Fruit fly (Drosophila melanogaster) whole organism, embryonic: ENCODE results near the gene TpnC25D.

ENCODE experiments used
- Antp ChIP-seq: fragments of 200-800 bp; sonication (Bioruptor generic); optimal IDR thresholded peaks from 3 replicates; lab custom pipeline; 2016; ENCODE audit warnings: missing biosample characterization, missing genetic modification characterization
- Bgb ChIP-seq: fragments of 200-800 bp; sonication (Bioruptor generic); IDR thresholded peaks from 2 replicates; pipeline ENCODE4 v1.3.6; 2022; ENCODE audit warnings: missing biosample characterization, missing genetic modification characterization; ENCODE audit not compliant: partially characterized antibody
- Blimp-1 ChIP-seq: fragments of 200-800 bp; sonication (Bioruptor generic); optimal IDR thresholded peaks from 3 replicates; lab custom pipeline; 2018; ENCODE audit warnings: missing biosample characterization, missing genetic modification characterization, mild to moderate bottlenecking, moderate library complexity, missing genetic modification reagents
- CG10267 ChIP-seq: fragments of 200-800 bp; sonication (Bioruptor generic); optimal IDR thresholded peaks from 2 replicates; lab custom pipeline; 2018; ENCODE audit warnings: missing biosample characterization, mild to moderate bottlenecking, missing genetic modification characterization, moderate library complexity
- CG10321 ChIP-seq: fragments of 200-800 bp; sonication (Bioruptor generic); IDR thresholded peaks from 2 replicates; pipeline ENCODE4 v1.3.6; 2022; ENCODE audit warnings: missing biosample characterization, missing genetic modification characterization
- CG11093 ChIP-seq: fragments of 200-800 bp; sonication (Bioruptor generic); IDR thresholded peaks from 3 replicates; pipeline ENCODE4 v1.3.6; 2022; ENCODE audit warnings: missing biosample characterization, missing genetic modification characterization
- CG16813 ChIP-seq: fragments of 200-800 bp; sonication (Bioruptor generic); IDR thresholded peaks from 3 replicates; pipeline ENCODE4 v1.3.6; 2022; ENCODE audit warnings: missing biosample characterization, missing genetic modification characterization; ENCODE audit not compliant: partially characterized antibody
- CG18262 ChIP-seq: fragments of 200-800 bp; optimal IDR thresholded peaks from 3 replicates; lab custom pipeline; 2019; ENCODE audit warnings: missing biosample characterization, mild to moderate bottlenecking, missing genetic modification characterization, moderate library complexity
- CG2120 ChIP-seq: fragments of 200-800 bp; sonication (Bioruptor generic); optimal IDR thresholded peaks from 3 replicates; lab custom pipeline; 2016; ENCODE audit warnings: missing biosample characterization, missing genetic modification characterization
- CG2199 ChIP-seq: fragments of 200-800 bp; sonication (Bioruptor generic); IDR thresholded peaks from 3 replicates; pipeline ENCODE4 v1.3.6; 2022; ENCODE audit warnings: missing biosample characterization, missing genetic modification characterization
- CG2889 ChIP-seq: fragments of 200-800 bp; sonication (Bioruptor generic); IDR thresholded peaks from 3 replicates; pipeline ENCODE4 v1.3.6; 2022; ENCODE audit warnings: missing biosample characterization, missing genetic modification characterization
- CG31224 ChIP-seq: fragments of 200-800 bp; sonication (Bioruptor generic); IDR thresholded peaks from 2 replicates; pipeline ENCODE4 v1.3.6; 2022; ENCODE audit warnings: missing biosample characterization, missing genetic modification characterization
- CG33557 ChIP-seq: fragments of 200-800 bp; sonication (Bioruptor generic); optimal IDR thresholded peaks from 2 replicates; lab custom pipeline; 2019; ENCODE audit warnings: missing biosample characterization, mild to moderate bottlenecking, missing genetic modification characterization, moderate library complexity
- CG34376 ChIP-seq: fragments of 200-800 bp; sonication (Bioruptor generic); optimal IDR thresholded peaks from 2 replicates; lab custom pipeline; 2018; ENCODE audit warnings: missing biosample characterization, mild to moderate bottlenecking, missing genetic modification characterization
- CG3726 ChIP-seq: fragments of 200-800 bp; sonication (Bioruptor generic); IDR thresholded peaks from 3 replicates; pipeline ENCODE4, ENCODE4 v1.3.6; 2022; ENCODE audit warnings: missing biosample characterization, missing genetic modification characterization
- CG4617 ChIP-seq: fragments of 200-800 bp; sonication (Bioruptor generic); optimal IDR thresholded peaks from 3 replicates; lab custom pipeline; 2016; ENCODE audit warnings: missing biosample characterization, missing genetic modification characterization, borderline replicate concordance
- CG4820 ChIP-seq: fragments of 200-800 bp; sonication (Bioruptor generic); optimal IDR thresholded peaks from 3 replicates; lab custom pipeline; 2016; ENCODE audit warnings: missing biosample characterization, missing genetic modification characterization
- CG4854 ChIP-seq: fragments of 200-800 bp; sonication (Bioruptor generic); optimal IDR thresholded peaks from 2 replicates; lab custom pipeline; 2016; ENCODE audit warnings: missing biosample characterization, missing genetic modification characterization, inconsistent platforms
- CG6272 ChIP-seq: fragments of 200-800 bp; sonication (Bioruptor generic); IDR thresholded peaks from 2 replicates; pipeline ENCODE4 v1.3.6; 2022; ENCODE audit warnings: missing biosample characterization, missing genetic modification characterization
- CG9727 ChIP-seq: fragments of 200-800 bp; sonication (Bioruptor generic); optimal IDR thresholded peaks from 3 replicates; lab custom pipeline; 2017; ENCODE audit warnings: missing biosample characterization, mild to moderate bottlenecking, missing genetic modification characterization
- CG9876 ChIP-seq: fragments of 200-800 bp; sonication (Bioruptor generic); optimal IDR thresholded peaks from 2 replicates; lab custom pipeline; 2016; ENCODE audit warnings: missing biosample characterization, missing genetic modification characterization
- D19B ChIP-seq: fragments of 200-800 bp; sonication (Bioruptor generic); optimal IDR thresholded peaks from 2 replicates; lab custom pipeline; 2017; ENCODE audit warnings: missing biosample characterization, mild to moderate bottlenecking, missing genetic modification characterization
- Dad ChIP-seq: fragments of 200-800 bp; sonication (Bioruptor generic); optimal IDR thresholded peaks from 3 replicates; lab custom pipeline; 2016; ENCODE audit warnings: missing biosample characterization, missing genetic modification characterization
- Dbx ChIP-seq: fragments of 200-800 bp; sonication (Bioruptor generic); IDR thresholded peaks from 3 replicates; pipeline ENCODE4 v1.3.6; 2022; ENCODE audit warnings: missing biosample characterization, missing genetic modification characterization
- Dfd ChIP-seq, 2 experiments: fragments of >200 bp; optimal IDR thresholded peaks; 2 replicates each; lab custom pipeline; 2017; ENCODE audit warnings: missing biosample characterization in 2 of 2, missing genetic modification characterization in 2 of 2
- Eip74EF ChIP-seq, 2 experiments: fragments of 200-800 bp in 1 of 2; fragments of >200 bp in 1 of 2; sonication (Bioruptor generic) in 1 of 2; optimal IDR thresholded peaks; 2 replicates each; lab custom pipeline; 2017 to 2019; ENCODE audit warnings: missing biosample characterization in 2 of 2, missing genetic modification characterization in 2 of 2, mild to moderate bottlenecking in 1 of 2, moderate library complexity in 1 of 2
- Kr ChIP-seq: fragments of 200-800 bp; sonication (Bioruptor generic); optimal IDR thresholded peaks from 2 replicates; lab custom pipeline; 2017; ENCODE audit warnings: missing biosample characterization, mild to moderate bottlenecking, missing genetic modification characterization
- NFAT ChIP-seq: fragments of 200-800 bp; sonication (Bioruptor generic); IDR thresholded peaks from 2 replicates; pipeline ENCODE4 v1.3.6; 2022; ENCODE audit warnings: missing biosample characterization, missing genetic modification characterization
- Nf-YB ChIP-seq: fragments of 200-800 bp; sonication (Bioruptor generic); optimal IDR thresholded peaks from 3 replicates; lab custom pipeline; 2019; ENCODE audit warnings: missing biosample characterization, mild to moderate bottlenecking, missing genetic modification characterization, moderate library complexity
- Spps ChIP-seq: fragments of 200-800 bp; sonication (Bioruptor generic); optimal IDR thresholded peaks from 2 replicates; lab custom pipeline; 2018; ENCODE audit warnings: missing biosample characterization, mild to moderate bottlenecking, missing genetic modification characterization
- Sry-δ ChIP-seq: fragments of 200-800 bp; sonication (Bioruptor generic); optimal IDR thresholded peaks from 2 replicates; lab custom pipeline; 2016; ENCODE audit warnings: missing biosample characterization, missing genetic modification characterization
- Taf1 ChIP-seq: fragments of 200-800 bp; sonication (Bioruptor generic); IDR thresholded peaks from 2 replicates; pipeline ENCODE4 v1.3.6; 2022; ENCODE audit warnings: missing biosample characterization, missing genetic modification characterization
- abd-A ChIP-seq: fragments of 200-800 bp; sonication (Bioruptor generic); optimal IDR thresholded peaks from 3 replicates; lab custom pipeline; 2019; ENCODE audit warnings: missing biosample characterization, mild to moderate bottlenecking, missing genetic modification characterization, moderate library complexity
- ase ChIP-seq: fragments of 200-800 bp; sonication (Bioruptor generic); IDR thresholded peaks from 3 replicates; pipeline ENCODE4 v1.3.6; 2022; ENCODE audit warnings: missing biosample characterization, missing genetic modification characterization
- br ChIP-seq: fragments of >200 bp; optimal IDR thresholded peaks from 2 replicates; lab custom pipeline; 2017
- chm ChIP-seq: fragments of 200-800 bp; sonication (Bioruptor generic); IDR thresholded peaks from 2 replicates; pipeline ENCODE4 v1.3.6; 2022; ENCODE audit warnings: missing biosample characterization, missing genetic modification characterization
- danr ChIP-seq: fragments of 200-800 bp; sonication (Bioruptor generic); IDR thresholded peaks from 2 replicates; pipeline ENCODE4 v1.3.6; 2022; ENCODE audit warnings: missing biosample characterization, missing genetic modification characterization
- dimm ChIP-seq: fragments of 200-800 bp; sonication (Bioruptor generic); IDR thresholded peaks from 2 replicates; pipeline ENCODE4 v1.3.6; 2022; ENCODE audit warnings: missing biosample characterization, missing genetic modification characterization
- ems ChIP-seq: fragments of 200-800 bp; sonication (Bioruptor generic); optimal IDR thresholded peaks from 3 replicates; lab custom pipeline; 2016; ENCODE audit warnings: missing biosample characterization, missing genetic modification characterization
- ewg ChIP-seq: fragments of 200-800 bp; sonication (Bioruptor generic); optimal IDR thresholded peaks from 3 replicates; lab custom pipeline; 2017; ENCODE audit warnings: mild to moderate bottlenecking, missing biosample characterization, missing genetic modification reagents, missing genetic modification characterization
- fd3F ChIP-seq: fragments of 200-800 bp; sonication (Bioruptor generic); optimal IDR thresholded peaks from 2 replicates; lab custom pipeline; 2018; ENCODE audit warnings: missing biosample characterization, mild to moderate bottlenecking, missing genetic modification characterization, moderate library complexity
- gcm2 ChIP-seq: fragments of 200-800 bp; sonication (Bioruptor generic); optimal IDR thresholded peaks from 2 replicates; lab custom pipeline; 2016; ENCODE audit warnings: missing biosample characterization, missing genetic modification characterization
- gsb ChIP-seq: fragments of 200-800 bp; sonication (Bioruptor generic); IDR thresholded peaks from 2 replicates; pipeline ENCODE4 v1.3.6; 2022; ENCODE audit warnings: missing biosample characterization, missing genetic modification characterization
- nerfin-1 ChIP-seq: fragments of 200-800 bp; sonication (Bioruptor generic); optimal IDR thresholded peaks from 3 replicates; lab custom pipeline; 2019; ENCODE audit warnings: missing biosample characterization, mild to moderate bottlenecking, missing genetic modification characterization, moderate library complexity
- pnt ChIP-seq: fragments of 200-800 bp; sonication (Bioruptor generic); optimal IDR thresholded peaks from 3 replicates; lab custom pipeline; 2016; ENCODE audit warnings: missing biosample characterization, missing genetic modification characterization
- rib ChIP-seq: fragments of 200-800 bp; sonication (Bioruptor generic); IDR thresholded peaks from 2 replicates; pipeline ENCODE4 v1.3.6; 2022; ENCODE audit warnings: missing biosample characterization, missing genetic modification characterization
- slp2 ChIP-seq: fragments of 200-800 bp; sonication (Bioruptor generic); optimal IDR thresholded peaks from 2 replicates; lab custom pipeline; 2016; ENCODE audit warnings: missing biosample characterization, missing genetic modification characterization
- tgo ChIP-seq: fragments of 200-800 bp; sonication (Bioruptor generic); IDR thresholded peaks from 3 replicates; pipeline ENCODE4 v1.3.6; 2022; ENCODE audit warnings: missing biosample characterization, missing genetic modification characterization
- ttk ChIP-seq: fragments of 200-800 bp; sonication (Bioruptor generic); IDR thresholded peaks from 2 replicates; pipeline ENCODE4 v2.1.2; 2022; ENCODE audit warnings: missing biosample characterization, missing genetic modification characterization
- twi ChIP-seq: fragments of 200-800 bp; optimal IDR thresholded peaks from 2 replicates; lab custom pipeline; 2019; ENCODE audit warnings: missing biosample characterization, mild to moderate bottlenecking, missing genetic modification characterization, moderate library complexity
- unc-4 ChIP-seq: fragments of 200-800 bp; sonication (Bioruptor generic); IDR thresholded peaks from 2 replicates; pipeline ENCODE4 v1.3.6; 2022; ENCODE audit warnings: missing biosample characterization, missing genetic modification characterization; ENCODE audit not compliant: partially characterized antibody
- vfl ChIP-seq: fragments of 200-800 bp; sonication (Bioruptor generic); optimal IDR thresholded peaks from 2 replicates; lab custom pipeline; 2016; ENCODE audit warnings: missing biosample characterization, missing genetic modification characterization

TpnC25D gene

DNA sequence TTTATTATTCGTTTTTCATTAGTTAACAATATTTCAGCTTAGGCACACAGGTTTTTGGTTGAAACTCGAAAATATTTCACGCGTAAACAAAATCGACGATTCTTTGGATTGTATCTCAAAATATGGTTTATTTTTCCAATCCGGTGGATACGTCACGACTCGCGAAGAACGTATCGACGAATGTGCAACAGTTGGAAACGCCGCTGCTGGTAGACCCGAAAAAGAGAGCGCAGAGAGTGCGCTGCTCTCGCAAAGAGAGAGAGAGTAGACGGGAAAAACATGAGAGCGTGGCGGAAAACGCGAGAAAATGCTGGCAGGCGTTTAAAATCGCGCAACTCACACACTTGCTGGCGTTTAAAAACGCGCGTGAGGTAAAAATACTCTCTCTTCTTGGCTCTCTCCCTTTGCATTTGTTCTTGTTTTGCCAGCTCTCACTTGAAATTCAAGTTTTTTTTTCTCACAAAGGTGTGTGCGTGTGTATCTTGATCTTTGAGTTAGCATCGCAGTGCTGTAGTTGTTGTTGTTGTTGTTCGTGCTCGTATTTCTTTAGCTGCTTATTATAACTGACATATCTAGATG is 20.8 kb downstream of the TpnC25D start (continued):
- no peak for TF ChIP-seq NFAT (GFP tag; lab: Robert Waterston, UW)
- TF ChIP-seq Bgb (GFP tag; lab: Robert Waterston, UW) = peak; percentile 43; the same call in 1 of the 2 replicates
- TF ChIP-seq pnt (GFP tag; lab: Kevin White, UChicago) = no peak
- TF ChIP-seq CG9727 (GFP tag; lab: Kevin White, UChicago) = no peak
- TF ChIP-seq ems (GFP tag; lab: Kevin White, UChicago) = peak; percentile 11
- TF ChIP-seq CG16813 (GFP tag; lab: Robert Waterston, UW) = no peak
- no peak for TF ChIP-seq CG11093 (GFP tag; lab: Robert Waterston, UW)
- TF ChIP-seq dimm (GFP tag; lab: Robert Waterston, UW) = no peak
- TF ChIP-seq Taf1 (GFP tag; lab: Robert Waterston, UW) = no peak
- TF ChIP-seq danr (GFP tag; lab: Robert Waterston, UW) = no peak
- peak; percentile 85 for TF ChIP-seq chm (GFP tag; lab: Robert Waterston, UW)
- TF ChIP-seq br = no peak
- no peak for TF ChIP-seq Antp
- TF ChIP-seq CG9876 = no peak
- no peak for TF ChIP-seq CG3726
- no peak for TF ChIP-seq twi (tag; lab: Kevin White, UChicago)
- TF ChIP-seq unc-4 (GFP tag; lab: Robert Waterston, UW) = peak; percentile 66
- TF ChIP-seq CG2199 (GFP tag; lab: Robert Waterston, UW) = peak; percentile 87
- no peak for TF ChIP-seq CG2120
- TF ChIP-seq Sry-δ (GFP tag; lab: Kevin White, UChicago) = no peak
- no peak for TF ChIP-seq D19B
- no peak for TF ChIP-seq abd-A (tag; lab: Kevin White, UChicago)
- no peak for TF ChIP-seq CG4617 (GFP tag; lab: Kevin White, UChicago)
- TF ChIP-seq gsb (GFP tag; lab: Robert Waterston, UW) = no peak
- TF ChIP-seq Nf-YB = no peak
- peak in 1 of 2 experiments; percentile 23 for TF ChIP-seq Eip74EF (GFP tag; optimal IDR thresholded peaks at IDR 0.05; lab: Kevin White, UChicago)
- no peak for TF ChIP-seq CG4854 (GFP tag; lab: Kevin White, UChicago)
- TF ChIP-seq nerfin-1 (tag; lab: Kevin White, UChicago) = peak; percentile 31
- no peak for TF ChIP-seq ase (GFP tag; lab: Robert Waterston, UW)
- peak; percentile 10 for TF ChIP-seq CG34376 (GFP tag; lab: Kevin White, UChicago)
- TF ChIP-seq CG4820 = no peak
- no peak for TF ChIP-seq ewg (GFP tag; lab: Kevin White, UChicago)
- TF ChIP-seq CG18262 = no peak
- TF ChIP-seq fd3F (GFP tag; lab: Kevin White, UChicago) = no peak
- TF ChIP-seq gcm2 = no peak
- no peak for TF ChIP-seq CG33557 (GFP tag; lab: Kevin White, UChicago)
- no peak for TF ChIP-seq Dad
- no peak for TF ChIP-seq CG2889 (GFP tag; lab: Robert Waterston, UW)
- TF ChIP-seq CG6272 (GFP tag; lab: Robert Waterston, UW) = no peak
- peak; percentile 33; the same call in 1 of the 2 replicates for TF ChIP-seq rib (GFP tag; lab: Robert Waterston, UW)
- peak; percentile 8 for TF ChIP-seq CG10267
- no peak for TF ChIP-seq CG10321
- no peak for TF ChIP-seq CG31224 (GFP tag; lab: Robert Waterston, UW)
- TF ChIP-seq ttk (GFP tag; lab: Robert Waterston, UW) = no peak
- no peak for TF ChIP-seq Blimp-1 (GFP tag; lab: Kevin White, UChicago)
- TF ChIP-seq tgo = no peak
- TF ChIP-seq Kr (GFP tag; lab: Kevin White, UChicago) = no peak
- TF ChIP-seq slp2 = no peak
- peak; percentile 13 for TF ChIP-seq vfl
- no peak for TF ChIP-seq Dfd (GFP tag; optimal IDR thresholded peaks at IDR 0.05; lab: Kevin White, UChicago)
- no peak for TF ChIP-seq Spps (tag; lab: Kevin White, UChicago)
- TF ChIP-seq Dbx = peak; percentile 18; the same call in 1 of the 3 replicates
